Worm (Caenorhabditis elegans) whole organism, early embryonic: ENCODE data around the gene arrd-6.

ENCODE experiments used
- B0310.2 ChIP-seq: sonication (generic microtip); optimal IDR thresholded peaks from 2 replicates; lab custom pipeline; 2016; ENCODE audit warnings: mild to moderate bottlenecking, missing genetic modification characterization, missing compliant biosample characterization
- ama-1 ChIP-seq: fragments of 150-350 bp; optimal IDR thresholded peaks from 2 replicates; lab custom pipeline; 2014
- ceh-13 ChIP-seq: fragments of 200-800 bp; sonication (Bioruptor generic); optimal IDR thresholded peaks from 2 replicates; lab custom pipeline; 2018; ENCODE audit warnings: mild to moderate bottlenecking, missing genetic modification characterization, missing compliant biosample characterization
- flt-1 ChIP-seq: fragments of 200-800 bp; sonication (Bioruptor generic); IDR thresholded peaks from 2 replicates; pipeline ENCODE4 v1.3.6; 2022; ENCODE audit warnings: missing genetic modification characterization, missing compliant biosample characterization
- hmbx-1 ChIP-seq: sonication (generic microtip); optimal IDR thresholded peaks from 2 replicates; lab custom pipeline; 2016; ENCODE audit warnings: mild to moderate bottlenecking, missing genetic modification characterization, missing compliant biosample characterization
- pes-1 ChIP-seq: fragments of 200-800 bp; sonication (Bioruptor generic); IDR thresholded peaks from 2 replicates; pipeline ENCODE4 v1.3.6; 2022; ENCODE audit warnings: missing genetic modification reagents, missing genetic modification characterization, missing compliant biosample characterization
- scrt-1 ChIP-seq: fragments of 200-800 bp; sonication (Bioruptor generic); IDR thresholded peaks from 2 replicates; pipeline ENCODE4 v1.3.6; 2022; ENCODE audit warnings: missing genetic modification characterization, missing compliant biosample characterization
- sea-1 ChIP-seq: fragments of 200-800 bp; sonication (Bioruptor generic); conservative IDR thresholded peaks from 2 replicates; pipeline ENCODE4 v1.3.6; 2022; ENCODE audit warnings: missing genetic modification characterization, missing compliant biosample characterization

DNA sequence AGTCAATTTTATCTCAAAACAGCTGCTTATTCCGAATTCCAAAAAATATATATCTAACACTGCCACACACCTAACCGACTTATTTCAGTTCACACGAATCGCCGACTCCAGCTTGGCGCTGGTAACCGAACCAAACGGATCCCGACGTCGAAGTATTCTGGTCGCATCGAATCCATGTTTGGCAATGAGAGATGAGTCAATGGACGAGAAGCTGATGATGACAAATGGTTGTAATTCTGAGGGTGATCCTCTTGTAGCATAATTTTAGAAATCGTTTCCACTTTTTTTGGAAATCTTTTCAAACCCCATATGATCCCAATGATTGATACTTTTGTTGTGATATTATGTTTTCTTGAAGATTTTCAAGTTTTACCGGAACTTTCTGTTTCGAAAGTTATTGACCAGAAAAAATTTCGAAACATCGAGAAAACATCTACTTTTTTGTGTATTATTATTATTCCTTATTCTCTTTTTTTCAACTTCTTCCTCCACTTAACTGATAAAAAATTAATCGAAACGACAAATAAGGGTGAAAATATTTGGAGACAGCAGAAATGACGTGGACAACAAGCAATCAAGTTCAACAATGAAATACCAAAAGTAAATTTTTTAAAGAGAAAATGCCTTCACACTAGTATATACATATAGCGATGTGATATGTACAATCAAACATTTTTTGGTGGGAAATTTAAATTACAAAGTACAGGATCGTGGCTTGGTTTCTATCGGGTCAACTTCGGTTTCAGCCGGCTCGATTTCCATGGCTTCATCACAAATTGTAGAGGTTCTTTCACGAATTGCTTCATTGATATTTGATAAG lies 7.5 kb downstream of the arrd-6 start:
- TF ChIP-seq sea-1 (no peak), ama-1 (lab: Kevin White, UChicago) (no peak), hmbx-1 (no peak), flt-1 (no peak), pes-1 (GFP tag; lab: Robert Waterston, UW) (no peak), ceh-13 (GFP tag; lab: Kevin White, UChicago) (no peak), scrt-1 (GFP tag; lab: Robert Waterston, UW) (no peak), B0310.2 (tag; lab: Kevin White, UChicago) (no peak)
